Worm (Caenorhabditis elegans): ENCODE data around the gene epac-1.

epac-1 gene

DNA sequence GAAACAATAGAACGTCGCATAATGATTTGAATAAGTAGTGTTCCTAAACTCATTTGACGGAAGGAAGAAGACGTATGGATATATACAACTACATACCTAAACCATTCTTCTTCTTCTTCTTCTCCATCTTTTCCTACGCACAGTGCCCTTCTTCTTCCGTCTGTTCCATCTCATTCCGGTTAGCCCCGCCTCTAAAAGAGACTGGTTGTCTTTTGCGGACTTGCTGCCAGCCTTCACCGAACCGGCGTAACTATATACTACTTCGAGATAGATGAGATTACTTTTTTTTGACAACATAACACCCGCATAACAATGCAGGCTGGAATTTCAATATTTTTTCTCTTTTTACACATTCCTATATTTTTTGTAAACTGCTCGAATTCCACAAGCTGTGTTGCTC lies 28.6 kb upstream of the epac-1 start, which contains the start of the genes K08E5.5 and mua-3:
Gene K08E5.5 (minus strand): TSS at position 101 of the 400 bp plus-strand sequence.
Gene mua-3 (plus strand): TSS at position 313 of the 400 bp plus-strand sequence.
- TF ChIP-seq nhr-232 (tag; optimal IDR thresholded peaks at IDR 0.05): no peak
- TF ChIP-seq sox-2 (GFP tag; IDR thresholded peaks at IDR 0.05): no peak
- no peak for TF ChIP-seq syd-9 (tag; optimal IDR thresholded peaks at IDR 0.05)
- TF ChIP-seq mec-3 (tag; optimal IDR thresholded peaks at IDR 0.05; ENCODE audit: borderline replicate concordance): no peak
- TF ChIP-seq rnt-1 (tag; optimal IDR thresholded peaks at IDR 0.05): no peak
- TF ChIP-seq ref-2 (tag; optimal IDR thresholded peaks at IDR 0.05): no peak
- TF ChIP-seq pqm-1 (tag; optimal IDR thresholded peaks at IDR 0.05): no peak
- TF ChIP-seq ceh-14 (tag; optimal IDR thresholded peaks at IDR 0.05): no peak
- no peak for TF ChIP-seq hlh-8 (tag; optimal IDR thresholded peaks at IDR 0.05)
- TF ChIP-seq dmd-4 (tag; optimal IDR thresholded peaks at IDR 0.05; ENCODE audit: borderline replicate concordance): no peak
- TF ChIP-seq hlh-15 (tag; optimal IDR thresholded peaks at IDR 0.05): no peak
- TF ChIP-seq pros-1 (tag; optimal IDR thresholded peaks at IDR 0.05): no peak
- no peak for TF ChIP-seq T23F11.4 (GFP tag; optimal IDR thresholded peaks at IDR 0.05)
- no peak for TF ChIP-seq fax-1 (tag; optimal IDR thresholded peaks at IDR 0.05)
- TF ChIP-seq zip-5 (tag; optimal IDR thresholded peaks at IDR 0.05): no peak
- no peak for TF ChIP-seq eyg-1 (tag; optimal IDR thresholded peaks at IDR 0.05)
- TF ChIP-seq ceh-19 (GFP tag; optimal IDR thresholded peaks at IDR 0.05): no peak
- TF ChIP-seq hlh-30 (tag; optimal IDR thresholded peaks at IDR 0.05; ENCODE audit: insufficient read depth): no peak
- TF ChIP-seq unc-3 (GFP tag; conservative IDR thresholded peaks at IDR 0.05): no peak
- TF ChIP-seq unc-3 (tag; optimal IDR thresholded peaks at IDR 0.05): no peak

DNA sequence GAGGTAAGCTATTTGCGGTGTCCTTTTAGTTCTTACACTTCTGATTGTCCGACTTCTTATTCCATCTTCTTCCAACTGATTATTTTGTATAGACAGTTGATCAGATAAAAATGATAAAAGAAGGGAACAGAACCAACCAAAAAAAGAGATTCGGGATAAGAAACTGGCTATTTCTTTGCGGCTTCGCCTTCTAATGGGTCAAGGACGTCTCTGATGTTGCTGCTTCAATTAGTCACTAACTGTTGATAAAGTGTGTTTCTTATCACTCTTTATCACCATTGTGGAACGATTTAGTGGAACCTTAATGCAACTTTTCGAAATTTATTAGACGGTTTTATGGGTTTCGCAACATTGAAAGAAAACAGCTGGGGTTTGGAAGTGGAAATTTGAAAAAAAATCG lies 18.7 kb upstream of the epac-1 start:
- TF ChIP-seq pha-4 (tag; optimal IDR thresholded peaks at IDR 0.05): no peak

DNA sequence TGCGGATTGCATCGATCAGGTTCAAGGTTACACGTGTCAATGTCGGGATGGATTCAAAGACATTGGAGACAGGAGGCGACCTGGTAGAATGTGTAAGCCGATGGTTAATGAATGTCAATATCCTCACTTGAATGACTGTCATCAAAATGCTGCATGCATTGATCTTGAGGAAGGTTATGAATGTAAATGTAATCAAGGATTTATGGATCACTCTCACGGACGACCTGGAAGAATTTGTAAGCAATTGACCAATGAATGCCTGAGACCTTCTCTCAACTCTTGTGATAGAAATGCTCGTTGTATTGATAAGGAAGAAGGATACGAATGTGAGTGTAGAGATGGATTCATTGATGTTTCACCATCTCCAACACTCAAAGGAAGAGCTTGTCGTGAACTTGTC lies 11.0 kb upstream of the epac-1 start:
- TF ChIP-seq rnt-1 (tag; optimal IDR thresholded peaks at IDR 0.05) (no peak), pag-3 (tag; optimal IDR thresholded peaks at IDR 0.05; ENCODE audit: borderline replicate concordance) (no peak), C08G9.2 (tag; optimal IDR thresholded peaks at IDR 0.05) (no peak), F13H6.1 (tag; optimal IDR thresholded peaks at IDR 0.05) (no peak), sox-4 (tag; optimal IDR thresholded peaks at IDR 0.05) (no peak), ttx-3 (tag; optimal IDR thresholded peaks at IDR 0.05) (no peak), fkh-6 (tag; optimal IDR thresholded peaks at IDR 0.05) (no peak), Y22D7AL.16 (tag; optimal IDR thresholded peaks at IDR 0.05) (no peak), hlh-13 (GFP tag; optimal IDR thresholded peaks at IDR 0.05) (no peak), che-1 (tag; optimal IDR thresholded peaks at IDR 0.05) (no peak), syd-9 (tag; optimal IDR thresholded peaks at IDR 0.05) (no peak), pha-4 (tag; optimal IDR thresholded peaks at IDR 0.05) (no peak), ceh-18 (tag; optimal IDR thresholded peaks at IDR 0.05) (no peak), pha-2 (tag; optimal IDR thresholded peaks at IDR 0.05) (no peak), ceh-19 (GFP tag; optimal IDR thresholded peaks at IDR 0.05) (no peak), ceh-2 (tag; optimal IDR thresholded peaks at IDR 0.05) (no peak), lim-6 (tag; optimal IDR thresholded peaks at IDR 0.05) (no peak), elt-4 (tag; optimal IDR thresholded peaks at IDR 0.05) (no peak), ahr-1 (tag; optimal IDR thresholded peaks at IDR 0.05) (no peak)

DNA sequence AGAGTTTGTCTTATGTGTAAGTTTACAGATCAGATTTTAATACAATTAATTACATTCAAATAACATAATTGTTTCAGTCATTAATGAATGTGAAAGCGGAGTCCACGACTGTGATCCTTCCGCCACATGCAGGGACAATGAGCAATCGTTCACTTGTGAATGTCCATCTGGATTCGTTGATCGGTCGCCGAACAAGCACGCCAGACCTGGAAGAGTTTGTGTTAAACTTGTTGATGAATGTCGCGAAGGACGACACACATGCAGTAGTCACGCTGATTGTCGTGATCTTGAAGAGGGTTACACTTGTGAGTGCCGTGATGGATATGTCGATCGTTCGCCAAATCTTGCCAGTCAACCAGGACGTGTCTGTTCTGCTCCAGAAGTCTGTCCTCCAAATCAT lies 10.5 kb upstream of the epac-1 start:
- no peak for TF ChIP-seq syd-9 (tag; optimal IDR thresholded peaks at IDR 0.05)
- TF ChIP-seq ztf-16 (tag; optimal IDR thresholded peaks at IDR 0.05): no peak
- TF ChIP-seq npax-4 (tag; optimal IDR thresholded peaks at IDR 0.05): no peak
- no peak for TF ChIP-seq lin-11 (tag; optimal IDR thresholded peaks at IDR 0.05)
- no peak for TF ChIP-seq unc-42 (tag; optimal IDR thresholded peaks at IDR 0.05)
- no peak for TF ChIP-seq eyg-1 (tag; optimal IDR thresholded peaks at IDR 0.05)
- no peak for TF ChIP-seq ama-1 (optimal IDR thresholded peaks at IDR 0.05)
- TF ChIP-seq unc-55 (GFP tag; optimal IDR thresholded peaks at IDR 0.05): no peak

Data from whole organism, late embryonic.